Fruit fly (Drosophila melanogaster) whole organism: ENCODE measurements around the gene CG32202.

ENCODE experiments used
- CG8478 ChIP-seq: fragments of >200 bp; optimal IDR thresholded peaks from 2 replicates; lab custom pipeline; 2018; ENCODE audit warnings: inconsistent platforms
- Dll ChIP-seq: fragments of >200 bp; optimal IDR thresholded peaks from 2 replicates; lab custom pipeline; 2017
- EcR ChIP-seq, 2 experiments: fragments of >200 bp; optimal IDR thresholded peaks; 2 replicates each; lab custom pipeline; 2017; ENCODE audit warnings: missing biosample characterization in 2 of 2, missing genetic modification characterization in 2 of 2, missing genetic modification reagents in 2 of 2
- psq ChIP-seq: fragments of >200 bp; optimal IDR thresholded peaks from 2 replicates; lab custom pipeline; 2017

- TF ChIP-seq psq (lab: Kevin White, UChicago) (no peak), CG8478 (no peak), Dll (lab: Kevin White, UChicago) (no peak), EcR (GFP tag; optimal IDR thresholded peaks at IDR 0.05; lab: Kevin White, UChicago) (no peak)
These were observed 48.9 kb upstream of the CG32202 start for dm6 chr3L:18633084-18633483.
